Fruit fly (Drosophila melanogaster): ENCODE data around the gene Tie.

Tie gene

DNA sequence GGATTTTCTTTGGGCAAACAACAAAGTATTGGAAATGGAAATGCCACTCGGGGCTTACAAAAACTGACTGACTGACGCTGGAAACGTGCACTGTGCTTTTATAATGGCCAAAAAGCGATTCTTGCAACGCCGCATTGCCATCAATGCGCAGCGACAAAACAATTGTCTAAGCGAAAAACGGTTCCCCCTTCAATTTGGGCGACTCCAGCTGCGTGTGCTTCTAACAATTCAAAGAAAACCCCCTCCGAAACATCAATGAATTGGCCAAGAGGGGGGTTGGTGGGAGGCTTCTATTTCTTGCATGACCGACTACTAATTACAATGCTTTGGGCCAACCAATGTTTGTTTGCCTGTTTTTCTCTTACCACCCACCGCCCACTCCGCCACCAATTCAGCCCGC, 34.3 kb downstream of the Tie start, which contains the start of gene CG13721:
CG13721 (minus strand) TSS at position 101 of the 400 bp plus-strand sequence.
- no peak for TF ChIP-seq noc (tag; optimal IDR thresholded peaks at IDR 0.05)

dm6 chr3L:4494603-4495002, 37.3 kb downstream of the Tie start:
- no peak for TF ChIP-seq noc (tag; optimal IDR thresholded peaks at IDR 0.05)

DNA sequence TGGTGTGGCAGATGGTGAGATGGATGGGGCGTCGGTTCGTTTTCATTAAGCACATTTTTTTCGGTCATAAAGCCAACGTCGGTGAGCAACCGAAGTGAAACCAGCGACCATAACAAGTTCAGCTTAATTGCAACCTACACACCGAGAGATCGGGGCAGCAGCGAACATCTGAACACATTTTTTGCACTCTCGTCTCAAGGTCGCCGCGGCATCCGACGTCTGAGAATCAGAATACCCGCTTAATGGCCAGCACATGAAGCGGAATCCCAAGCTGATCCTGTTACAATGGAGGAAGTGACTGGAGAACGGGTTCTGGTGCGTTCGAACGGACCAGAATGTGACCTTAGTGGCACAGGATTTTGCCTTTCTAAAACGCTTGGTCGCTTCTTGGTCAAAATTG, 38.3 kb downstream of the Tie start:
- no peak for TF ChIP-seq noc (tag; optimal IDR thresholded peaks at IDR 0.05)

- no peak for TF ChIP-seq noc (tag; optimal IDR thresholded peaks at IDR 0.05)
Observed at dm6 chr3L:4490702-4491243, 41.2 kb downstream of the Tie start, which contains the start of gene CG13722. TSS of gene CG13722 (minus strand) at chr3L:4490963.

- no peak for TF ChIP-seq noc (tag; optimal IDR thresholded peaks at IDR 0.05)
Observed at dm6 chr3L:4489490-4489889, 42.5 kb downstream of the Tie start.

DNA sequence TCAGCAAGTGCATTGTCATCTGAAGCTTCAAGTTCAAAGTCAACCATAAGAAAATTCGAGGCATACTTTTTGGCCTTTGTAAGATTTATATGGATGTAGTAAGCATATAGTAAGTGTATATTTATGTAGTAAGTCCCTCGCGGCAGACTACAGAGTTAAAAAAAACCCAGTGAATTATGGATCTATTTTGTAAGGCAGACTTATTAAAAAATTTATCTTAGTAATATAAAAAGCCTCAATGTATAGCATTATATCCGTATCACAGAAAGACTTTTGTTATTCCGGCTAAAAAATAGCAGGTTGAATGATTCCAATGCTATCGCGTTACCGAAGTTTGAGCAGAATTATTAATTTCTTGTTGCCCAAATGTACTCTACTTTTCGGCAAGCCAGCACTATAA, 47.3 kb downstream of the Tie start:
- TF ChIP-seq noc (tag; optimal IDR thresholded peaks at IDR 0.05): no peak

- no peak for TF ChIP-seq noc (tag; optimal IDR thresholded peaks at IDR 0.05)
Observed at dm6 chr3L:4482509-4482908, 49.4 kb downstream of the Tie start, which contains the start of gene CG11350. TSS of gene CG11350 (plus strand) at chr3L:4482809.

DNA sequence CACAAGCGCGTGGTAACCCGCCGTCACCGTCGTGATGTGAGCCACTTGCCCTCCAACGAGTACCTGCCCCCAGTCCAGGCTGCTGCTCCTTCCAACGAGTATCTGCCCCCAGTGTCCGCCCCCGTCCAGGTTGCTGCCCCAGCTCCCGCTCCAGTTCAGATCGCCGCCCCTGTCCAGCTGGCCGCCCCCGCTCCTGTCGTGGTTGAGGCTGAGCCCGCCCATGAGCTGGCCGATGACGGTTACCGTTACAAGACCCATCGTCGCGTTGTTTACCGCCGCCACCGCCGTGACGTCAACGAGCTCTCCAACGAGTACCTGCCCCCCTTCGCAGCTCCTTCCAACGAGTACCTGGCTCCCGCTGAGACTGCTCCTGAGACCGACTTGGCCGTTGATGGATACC, 51.2 kb downstream of the Tie start:
- no peak for TF ChIP-seq noc (tag; optimal IDR thresholded peaks at IDR 0.05)

- TF ChIP-seq noc (tag; optimal IDR thresholded peaks at IDR 0.05): no peak
Observed at dm6 chr3L:4479938-4480337, 52.0 kb downstream of the Tie start, which contains the start of gene CG7465. TSS of gene CG7465 (plus strand) at chr3L:4480283.

DNA sequence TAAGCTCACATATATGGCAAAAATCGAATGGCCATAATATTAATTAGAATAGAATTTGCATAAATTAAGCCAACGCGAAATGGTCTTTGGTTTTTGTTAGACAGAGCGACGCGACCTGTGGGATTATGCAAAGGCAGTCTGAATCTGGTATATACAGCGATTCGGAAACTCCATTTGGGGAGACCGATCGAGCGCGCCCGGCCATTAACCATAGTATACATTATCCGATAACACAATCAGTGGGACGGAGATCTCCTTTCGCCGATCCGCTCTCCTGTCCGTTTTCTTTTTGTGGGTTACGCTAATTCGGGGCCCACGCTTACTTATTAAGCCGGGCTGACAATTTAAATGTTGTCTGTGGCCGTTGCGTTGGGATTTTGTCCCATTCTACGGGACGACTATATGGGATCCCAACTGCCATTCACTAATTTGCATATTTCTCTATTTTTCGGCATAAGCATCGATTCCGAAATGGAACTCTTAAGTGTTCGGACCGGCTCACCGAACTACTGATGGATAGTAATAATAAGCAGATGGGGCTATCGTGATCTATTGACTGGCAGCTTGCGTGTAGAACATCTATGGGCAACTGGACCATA, 54.2 kb downstream of the Tie start:
- no peak for TF ChIP-seq noc (tag; optimal IDR thresholded peaks at IDR 0.05)

dm6 chr3L:4475704-4476103, 56.2 kb downstream of the Tie start:
- TF ChIP-seq noc (tag; optimal IDR thresholded peaks at IDR 0.05): no peak

dm6 chr3L:4474946-4475470, 56.9 kb downstream of the Tie start:
- peak; percentile 43 for TF ChIP-seq noc (tag; optimal IDR thresholded peaks at IDR 0.05)

DNA sequence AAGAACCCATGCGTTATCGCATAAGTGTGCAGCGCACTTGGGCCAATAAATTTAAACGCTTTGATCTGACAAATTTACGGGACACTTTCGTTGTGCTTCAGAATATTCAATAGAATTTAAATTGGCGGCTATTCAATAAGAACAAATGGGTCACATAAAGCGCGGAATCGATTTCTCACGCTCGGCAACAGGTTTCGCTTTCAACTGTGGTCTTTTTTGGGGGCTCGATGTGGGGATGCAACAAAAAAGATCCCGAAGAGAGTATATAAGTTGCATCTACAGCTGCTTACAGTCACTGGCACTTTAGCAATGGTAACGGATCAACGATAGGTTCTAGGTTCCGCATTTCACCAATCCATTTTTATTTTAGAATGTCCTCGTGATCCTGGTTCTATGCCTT, 59.2 kb downstream of the Tie start, which contains the start of gene CG11349:
CG11349 (plus strand) TSS at position 301 of the 400 bp plus-strand sequence.
- no peak for TF ChIP-seq noc (tag; optimal IDR thresholded peaks at IDR 0.05)

- no peak for TF ChIP-seq noc (tag; optimal IDR thresholded peaks at IDR 0.05)
Observed at dm6 chr3L:4471449-4471848, 60.5 kb downstream of the Tie start, which contains the start of gene CG32248. TSS of gene CG32248 (plus strand) at chr3L:4471749.

- no peak for TF ChIP-seq noc (tag; optimal IDR thresholded peaks at IDR 0.05)
Observed at dm6 chr3L:4469701-4470100, 62.2 kb downstream of the Tie start, which contains the start of gene CG32249. TSS of gene CG32249 (plus strand) at chr3L:4470001.

dm6 chr3L:4466530-4466929, 65.4 kb downstream of the Tie start, which contains the start of gene CG32241:
TSS of gene CG32241 (minus strand) at chr3L:4466630.
- TF ChIP-seq noc (tag; optimal IDR thresholded peaks at IDR 0.05): no peak

DNA sequence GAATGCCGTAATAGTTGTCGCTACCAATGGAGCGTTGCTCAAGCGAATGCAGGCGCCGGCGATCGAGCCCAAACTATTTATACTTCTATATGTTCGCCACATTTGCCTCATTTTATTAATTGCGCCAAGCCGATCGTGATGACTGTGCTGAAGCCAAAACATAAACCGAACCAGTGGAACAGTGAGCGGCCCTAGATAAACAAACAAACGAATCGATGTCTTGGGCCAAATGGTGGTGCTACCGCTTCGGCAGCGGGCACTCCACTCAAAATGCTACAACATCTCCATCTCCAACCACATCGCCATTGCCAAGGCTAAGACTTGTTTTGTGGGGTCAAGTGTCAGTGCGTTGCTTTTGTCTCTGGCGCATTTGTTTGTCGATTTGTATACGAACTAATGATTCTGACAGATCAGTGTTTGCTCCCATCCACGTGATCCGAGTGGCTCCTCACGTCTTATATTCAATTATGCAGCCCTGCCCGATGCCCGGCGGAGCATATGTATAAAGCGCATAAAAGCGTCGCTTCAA, 68.1 kb downstream of the Tie start, which contains the start of gene CG15024:
CG15024 (minus strand) TSS at position 51 of the 529 bp plus-strand sequence.
- no peak for TF ChIP-seq noc (tag; optimal IDR thresholded peaks at IDR 0.05)
